Worm (Caenorhabditis elegans) whole organism, L1 larva: ENCODE results near the gene F44E2.9.

ENCODE experiments used
- C04F5.9 ChIP-seq: sonication (generic microtip); optimal IDR thresholded peaks from 2 replicates; lab custom pipeline; 2016; ENCODE audit warnings: missing genetic modification characterization, missing compliant biosample characterization
- Y116A8C.19 ChIP-seq: sonication (generic microtip); optimal IDR thresholded peaks from 2 replicates; lab custom pipeline; 2016; ENCODE audit warnings: missing compliant biosample characterization, missing genetic modification characterization, borderline replicate concordance
- alr-1 ChIP-seq: fragments of 200-800 bp; sonication (Bioruptor generic); optimal IDR thresholded peaks from 2 replicates; lab custom pipeline; 2018; ENCODE audit warnings: borderline replicate concordance, mild to moderate bottlenecking, missing genetic modification characterization, missing compliant biosample characterization
- ama-1 ChIP-seq: fragments of 150-350 bp; optimal IDR thresholded peaks from 2 replicates; lab custom pipeline; 2014
- blmp-1 ChIP-seq: fragments of 150-350 bp; optimal IDR thresholded peaks from 2 replicates; lab custom pipeline; 2014; ENCODE audit warnings: missing biosample characterization, missing genetic modification characterization
- ceh-63 ChIP-seq: fragments of 200-800 bp; sonication (Bioruptor generic); optimal IDR thresholded peaks from 2 replicates; lab custom pipeline; 2018; ENCODE audit warnings: mild to moderate bottlenecking, missing genetic modification characterization, missing compliant biosample characterization
- ceh-82 ChIP-seq, 3 experiments: fragments of 150-350 bp in 1 of 3; sonication (generic microtip) in 2 of 3; optimal IDR thresholded peaks; 2 replicates each; lab custom pipeline; 2014 to 2017; ENCODE audit warnings: missing biosample characterization in 3 of 3, missing genetic modification characterization in 3 of 3
- ceh-90 ChIP-seq: sonication (generic microtip); optimal IDR thresholded peaks from 2 replicates; lab custom pipeline; 2016; ENCODE audit warnings: missing genetic modification characterization, missing compliant biosample characterization
- dsc-1 ChIP-seq: sonication (generic microtip); optimal IDR thresholded peaks from 2 replicates; lab custom pipeline; 2016; ENCODE audit warnings: mild to moderate bottlenecking, missing genetic modification characterization, missing compliant biosample characterization
- efl-1 ChIP-seq, 4 experiments: fragments of 150-350 bp; optimal IDR thresholded peaks in 3 of 4; peaks in 1 of 4; 1 replicate in 1 of 4; 2 replicates in 3 of 4; lab custom pipeline; 2014; ENCODE audit warnings: missing biosample characterization in 2 of 4, missing genetic modification characterization in 2 of 4, missing genetic modification reagents in 2 of 4
- egl-13 ChIP-seq: sonication (generic microtip); optimal IDR thresholded peaks from 2 replicates; lab custom pipeline; 2016; ENCODE audit warnings: missing genotype, missing genetic modification reagents, missing genetic modification characterization, missing compliant biosample characterization
- egl-27 ChIP-seq, 2 experiments: fragments of 150-350 bp in 1 of 2; sonication (generic microtip); optimal IDR thresholded peaks; 3 replicates each; lab custom pipeline; 2017 to 2018; ENCODE audit warnings: missing biosample characterization in 2 of 2, missing genetic modification characterization in 2 of 2, missing genetic modification reagents in 2 of 2
- elt-2 ChIP-seq: sonication (generic microtip); optimal IDR thresholded peaks from 2 replicates; lab custom pipeline; 2016; ENCODE audit warnings: missing genetic modification characterization, mild to moderate bottlenecking, inconsistent platforms, missing compliant biosample characterization, missing genetic modification reagents
- elt-3 ChIP-seq, 6 experiments: fragments of 150-350 bp in 1 of 6; sonication (generic microtip); optimal IDR thresholded peaks; 2 replicates each; lab custom pipeline; 2017 to 2018; ENCODE audit warnings: missing biosample characterization in 6 of 6, missing genetic modification characterization in 6 of 6, inconsistent platforms in 1 of 6
- ets-5 ChIP-seq: fragments of 200-800 bp; sonication (Bioruptor generic); IDR thresholded peaks from 2 replicates; pipeline ENCODE4 v1.3.6; 2022; ENCODE audit warnings: missing genetic modification characterization, missing compliant biosample characterization
- fkh-10 ChIP-seq: sonication (generic microtip); optimal IDR thresholded peaks from 2 replicates; lab custom pipeline; 2017; ENCODE audit warnings: missing biosample characterization, missing genetic modification reagents, missing genetic modification characterization
- fos-1 ChIP-seq: fragments of 150-350 bp; optimal IDR thresholded peaks from 2 replicates; lab custom pipeline; 2014; ENCODE audit warnings: missing biosample characterization, missing genetic modification characterization
- grh-1 ChIP-seq: fragments of 200-800 bp; sonication (Bioruptor generic); IDR thresholded peaks from 2 replicates; pipeline ENCODE4 v1.3.6; 2022; ENCODE audit warnings: missing genetic modification reagents, missing genetic modification characterization, missing compliant biosample characterization
- hlh-17 ChIP-seq: fragments of 200-800 bp; sonication (Bioruptor generic); optimal IDR thresholded peaks from 2 replicates; lab custom pipeline; 2018; ENCODE audit warnings: missing genetic modification characterization, mild to moderate bottlenecking, missing compliant biosample characterization, moderate library complexity, borderline replicate concordance
- hlh-4 ChIP-seq: sonication (generic microtip); optimal IDR thresholded peaks from 2 replicates; lab custom pipeline; 2016; ENCODE audit warnings: mild to moderate bottlenecking, missing genetic modification characterization, missing compliant biosample characterization
- irx-1 ChIP-seq: sonication (generic microtip); optimal IDR thresholded peaks from 2 replicates; lab custom pipeline; 2016; ENCODE audit warnings: missing genetic modification characterization, missing compliant biosample characterization
- isw-1 ChIP-seq: fragments of 200-800 bp; sonication (Bioruptor generic); IDR thresholded peaks from 2 replicates; pipeline ENCODE4 v1.3.6; 2022; ENCODE audit warnings: missing genetic modification characterization, missing compliant biosample characterization
- jun-1 ChIP-seq: fragments of 150-350 bp; optimal IDR thresholded peaks from 2 replicates; lab custom pipeline; 2014; ENCODE audit warnings: missing biosample characterization, missing genetic modification reagents, missing genetic modification characterization
- lin-35 ChIP-seq, 2 experiments: fragments of 150-350 bp; optimal IDR thresholded peaks; 2 replicates each; lab custom pipeline; 2014; ENCODE audit warnings: missing biosample characterization in 2 of 2, missing genetic modification characterization in 2 of 2, missing genetic modification reagents in 2 of 2
- lin-39 ChIP-seq: fragments of 150-350 bp; optimal IDR thresholded peaks from 2 replicates; lab custom pipeline; 2014; ENCODE audit warnings: missing biosample characterization, missing genetic modification reagents, missing genetic modification characterization
- lir-3 ChIP-seq: sonication (generic microtip); optimal IDR thresholded peaks from 2 replicates; lab custom pipeline; 2016; ENCODE audit warnings: mild to moderate bottlenecking, missing genetic modification characterization, moderate library complexity, missing compliant biosample characterization; ENCODE audit not compliant: poor library complexity
- lsy-2 ChIP-seq, 2 experiments: fragments of 150-350 bp; optimal IDR thresholded peaks; 2 replicates each; lab custom pipeline; 2014; ENCODE audit warnings: missing biosample characterization in 2 of 2, missing genetic modification characterization in 2 of 2
- mab-9 ChIP-seq: fragments of 200-800 bp; sonication (Bioruptor generic); IDR thresholded peaks from 2 replicates; pipeline ENCODE4 v1.3.6; 2022; ENCODE audit warnings: missing genetic modification reagents, missing genetic modification characterization, missing compliant biosample characterization
- mdl-1 ChIP-seq, 2 experiments: fragments of 150-350 bp; optimal IDR thresholded peaks; 2 replicates each; lab custom pipeline; 2014 to 2017; ENCODE audit warnings: missing biosample characterization in 2 of 2, missing genetic modification characterization in 2 of 2, inconsistent platforms in 1 of 2
- mep-1 ChIP-seq: fragments of 150-350 bp; optimal IDR thresholded peaks from 2 replicates; lab custom pipeline; 2014; ENCODE audit warnings: missing biosample characterization, missing genetic modification characterization
- nhr-11 ChIP-seq: fragments of 150-350 bp; optimal IDR thresholded peaks from 2 replicates; lab custom pipeline; 2014; ENCODE audit warnings: missing biosample characterization, missing genetic modification characterization
- nhr-19 ChIP-seq: fragments of 200-800 bp; sonication (Bioruptor generic); conservative IDR thresholded peaks from 2 replicates; pipeline ENCODE4 v1.3.6; 2022; ENCODE audit warnings: missing genetic modification characterization, missing compliant biosample characterization
- nhr-237 ChIP-seq: fragments of 150-350 bp; optimal IDR thresholded peaks from 2 replicates; lab custom pipeline; 2014; ENCODE audit warnings: missing biosample characterization, missing genetic modification characterization
- nhr-47 ChIP-seq: sonication (generic microtip); optimal IDR thresholded peaks from 2 replicates; lab custom pipeline; 2016; ENCODE audit warnings: mild to moderate bottlenecking, missing genetic modification characterization, moderate library complexity, missing compliant biosample characterization
- nhr-71 ChIP-seq: sonication (generic microtip); optimal IDR thresholded peaks from 2 replicates; lab custom pipeline; 2016; ENCODE audit warnings: mild to moderate bottlenecking, missing genetic modification characterization, moderate library complexity, missing compliant biosample characterization
- nhr-85 ChIP-seq: sonication (generic microtip); peaks from one replicate; lab custom pipeline; 2016; ENCODE audit warnings: missing genetic modification characterization, inconsistent platforms, missing compliant biosample characterization
- pqm-1 ChIP-seq: sonication (generic microtip); optimal IDR thresholded peaks from 3 replicates; lab custom pipeline; 2017; ENCODE audit warnings: missing biosample characterization, missing genetic modification characterization
- skn-1 ChIP-seq: fragments of 150-350 bp; optimal IDR thresholded peaks from 2 replicates; lab custom pipeline; 2014; ENCODE audit warnings: missing biosample characterization, missing genetic modification characterization
- snpc-4 ChIP-seq: fragments of 150-350 bp; optimal IDR thresholded peaks from 2 replicates; lab custom pipeline; 2014; ENCODE audit warnings: missing biosample characterization, missing genetic modification characterization
- sup-37 ChIP-seq: fragments of 200-800 bp; sonication (Bioruptor generic); optimal IDR thresholded peaks from 2 replicates; lab custom pipeline; 2018; ENCODE audit warnings: mild to moderate bottlenecking, missing genetic modification characterization, missing compliant biosample characterization
- tbx-2 ChIP-seq: sonication (generic microtip); optimal IDR thresholded peaks from 2 replicates; lab custom pipeline; 2016; ENCODE audit warnings: missing genetic modification characterization, missing compliant biosample characterization
- tlp-1 ChIP-seq: fragments of 150-350 bp; optimal IDR thresholded peaks from 2 replicates; lab custom pipeline; 2014; ENCODE audit warnings: missing biosample characterization, missing genetic modification characterization
- unc-130 ChIP-seq: fragments of 150-350 bp; optimal IDR thresholded peaks from 2 replicates; lab custom pipeline; 2017; ENCODE audit warnings: missing biosample characterization, missing genetic modification characterization, inconsistent platforms
- unc-62 ChIP-seq: fragments of 150-350 bp; optimal IDR thresholded peaks from 2 replicates; lab custom pipeline; 2014; ENCODE audit warnings: missing biosample characterization, missing genetic modification reagents, missing genetic modification characterization
- unc-86 ChIP-seq: sonication (generic microtip); optimal IDR thresholded peaks from 2 replicates; lab custom pipeline; 2016; ENCODE audit warnings: missing genetic modification characterization, missing compliant biosample characterization
- vab-15 ChIP-seq: sonication (generic microtip); optimal IDR thresholded peaks from 2 replicates; lab custom pipeline; 2017; ENCODE audit warnings: missing genotype, mild to moderate bottlenecking, missing genetic modification characterization, missing compliant biosample characterization
- xbp-1 ChIP-seq: sonication (generic microtip); optimal IDR thresholded peaks from 2 replicates; lab custom pipeline; 2016; ENCODE audit warnings: missing genetic modification characterization, missing compliant biosample characterization
- zag-1 ChIP-seq: fragments of 150-350 bp; optimal IDR thresholded peaks from 2 replicates; lab custom pipeline; 2014; ENCODE audit warnings: missing biosample characterization, missing genetic modification characterization
- ztf-11 ChIP-seq, 2 experiments: sonication (generic microtip); optimal IDR thresholded peaks; 2 replicates each; lab custom pipeline; 2016 to 2017; ENCODE audit warnings: missing genetic modification characterization in 2 of 2, missing biosample characterization in 1 of 2, missing compliant biosample characterization in 1 of 2
- ztf-4 ChIP-seq: fragments of 150-350 bp; optimal IDR thresholded peaks from 2 replicates; lab custom pipeline; 2014; ENCODE audit warnings: missing biosample characterization, missing genetic modification characterization

F44E2.9 gene

DNA sequence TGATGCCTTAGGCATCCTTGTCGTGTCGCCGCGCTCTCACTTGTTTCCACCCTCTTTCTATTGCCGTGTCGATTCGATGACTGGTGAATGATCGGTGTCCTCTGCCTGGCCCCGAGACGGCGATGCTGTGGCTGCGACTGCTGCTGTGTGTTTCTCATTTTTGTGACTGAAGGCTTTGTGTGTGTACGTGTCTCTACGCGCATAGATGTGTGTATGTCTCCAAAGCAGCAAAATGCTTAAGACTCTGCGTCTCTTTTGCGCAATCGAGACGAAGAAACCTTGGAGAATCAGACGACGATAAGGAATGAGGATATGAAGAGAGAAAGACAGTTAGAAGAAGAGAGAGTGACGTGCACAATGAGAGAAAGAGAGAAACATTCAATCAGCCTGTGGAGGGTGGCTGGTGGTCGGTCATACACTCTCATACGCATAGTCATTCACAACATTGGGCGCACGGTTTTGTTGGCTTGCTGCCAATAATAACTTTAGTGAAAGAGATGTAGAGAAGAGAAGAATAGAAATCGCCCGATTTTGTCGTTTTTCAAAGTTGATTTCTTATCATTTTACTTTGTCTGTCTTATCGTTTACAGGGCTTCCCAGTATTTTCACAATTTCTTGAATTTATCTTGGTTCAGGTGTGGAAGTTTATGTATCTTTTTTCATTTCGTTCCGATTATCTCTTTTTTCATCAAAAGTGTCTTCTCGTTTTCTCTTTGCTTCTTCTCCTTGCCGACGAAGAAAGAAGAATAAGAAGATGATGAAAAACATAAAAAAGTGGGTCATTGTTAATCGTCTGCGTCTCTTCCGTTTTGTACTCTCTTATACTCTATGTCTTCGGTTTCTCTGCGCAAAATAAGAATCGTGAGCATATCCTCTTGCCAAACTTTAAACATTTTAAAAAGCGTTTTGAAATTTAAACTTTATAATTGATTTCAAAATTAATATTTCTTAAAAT lies 48.2 kb downstream of the F44E2.9 start (continued):
- peak; percentile 99 for TF ChIP-seq nhr-71
- TF ChIP-seq zag-1 (tag; lab: Kevin White, UChicago): peak; percentile 98
- TF ChIP-seq ets-5 (GFP tag; lab: Robert Waterston, UW): no peak
- peak; percentile 85 for TF ChIP-seq blmp-1
- no peak for TF ChIP-seq tlp-1 (tag; lab: Kevin White, UChicago)
- peak in 1 of 2 experiments; percentile 83 for TF ChIP-seq ztf-11 (tag; optimal IDR thresholded peaks at IDR 0.05; lab: Kevin White, UChicago)
- peak; percentile 73 to 96 for TF ChIP-seq mdl-1 (tag; optimal IDR thresholded peaks at IDR 0.05; lab: Kevin White, UChicago)
- TF ChIP-seq hlh-4 (tag; lab: Kevin White, UChicago): no peak
- TF ChIP-seq isw-1 (GFP tag; lab: Robert Waterston, UW): peak; percentile 82
- TF ChIP-seq jun-1 (tag; lab: Kevin White, UChicago): peak; percentile 97
- TF ChIP-seq ztf-4 (tag; lab: Kevin White, UChicago): peak; percentile 96
- peak; percentile 72 to 91 for TF ChIP-seq lin-35 (GFP tag; optimal IDR thresholded peaks at IDR 0.05; lab: Kevin White, UChicago)
- peak; percentile 82 for TF ChIP-seq grh-1
- TF ChIP-seq elt-2 (tag; lab: Kevin White, UChicago): peak; percentile 90
- peak; percentile 93 for TF ChIP-seq fkh-10 (GFP tag; lab: Kevin White, UChicago)
- peak; percentile 81 for TF ChIP-seq nhr-237 (tag; lab: Kevin White, UChicago)
- peak; percentile 96 for TF ChIP-seq dsc-1
- peak; percentile 65 for TF ChIP-seq C04F5.9 (tag; lab: Kevin White, UChicago)
- peak; percentile 93 to 96 for TF ChIP-seq lsy-2 (tag; optimal IDR thresholded peaks at IDR 0.05; lab: Kevin White, UChicago)
- TF ChIP-seq unc-130: peak; percentile 77
- TF ChIP-seq lir-3 (tag; lab: Kevin White, UChicago): peak; percentile 81
- TF ChIP-seq egl-13 (tag; lab: Kevin White, UChicago): peak; percentile 84
- no peak for TF ChIP-seq ceh-63 (GFP tag; lab: Kevin White, UChicago)
- peak; percentile 95 for TF ChIP-seq nhr-11
- TF ChIP-seq Y116A8C.19: no peak
- peak; percentile 94 for TF ChIP-seq irx-1 (tag; lab: Kevin White, UChicago)
- TF ChIP-seq hlh-17: no peak
- TF ChIP-seq ama-1 (lab: Kevin White, UChicago): peak; percentile 88
- peak; percentile 95 to 96 for TF ChIP-seq egl-27 (tag; optimal IDR thresholded peaks at IDR 0.05; lab: Kevin White, UChicago)
- TF ChIP-seq pqm-1 (tag; lab: Kevin White, UChicago): peak; percentile 24
- TF ChIP-seq ceh-82 (tag; optimal IDR thresholded peaks at IDR 0.05; lab: Kevin White, UChicago): peak; percentile 69 to 96 (median 96)
- peak; percentile 90 to 97 for TF ChIP-seq efl-1 (optimal IDR thresholded peaks at IDR 0.05; lab: Kevin White, UChicago)
- peak; percentile 70 to 97 for TF ChIP-seq efl-1 (GFP tag; optimal IDR thresholded peaks at IDR 0.05 in 1 of 2; lab: Kevin White, UChicago)
- TF ChIP-seq nhr-19: peak; percentile 92
- TF ChIP-seq ceh-90 (tag; lab: Kevin White, UChicago): no peak
- peak; percentile 51 for TF ChIP-seq mab-9
- TF ChIP-seq skn-1: peak; percentile 91
- peak; percentile 98 for TF ChIP-seq mep-1 (tag; lab: Kevin White, UChicago)
- peak; percentile 94 for TF ChIP-seq unc-86
- TF ChIP-seq elt-3 (tag; optimal IDR thresholded peaks at IDR 0.05; lab: Kevin White, UChicago): peak in 4 of 6 experiments; percentile 36 to 91 (median 60)
- TF ChIP-seq sup-37 (GFP tag; lab: Kevin White, UChicago): peak; percentile 87
- TF ChIP-seq unc-62 (GFP tag; lab: Kevin White, UChicago): peak; percentile 22
- TF ChIP-seq nhr-85 (tag; lab: Kevin White, UChicago): peak; percentile 100
- peak; percentile 95 for TF ChIP-seq fos-1 (tag; lab: Kevin White, UChicago)
- no peak for TF ChIP-seq alr-1 (tag; lab: Kevin White, UChicago)
- TF ChIP-seq lin-39: peak; percentile 92
- TF ChIP-seq nhr-47 (tag; lab: Kevin White, UChicago): peak; percentile 95
- TF ChIP-seq xbp-1 (tag; lab: Kevin White, UChicago): peak; percentile 93
- TF ChIP-seq snpc-4 (tag; lab: Kevin White, UChicago): peak; percentile 78
- TF ChIP-seq tbx-2 (tag; lab: Kevin White, UChicago): peak; percentile 97
- peak; percentile 86 for TF ChIP-seq vab-15 (tag; lab: Kevin White, UChicago)
